Fruit fly (Drosophila melanogaster) whole organism, embryonic: Measurements from ENCODE around the gene CG34353.

Experiments
- Adf1 ChIP-seq: fragments of 200-800 bp; sonication (Bioruptor generic); IDR thresholded peaks from 2 replicates; pipeline ENCODE4 v1.3.6; 2022; ENCODE audit warnings: missing biosample characterization, missing genetic modification characterization
- CG10274 ChIP-seq: fragments of 200-800 bp; sonication (Bioruptor generic); optimal IDR thresholded peaks from 3 replicates; lab custom pipeline; 2017; ENCODE audit warnings: missing biosample characterization, mild to moderate bottlenecking, missing genetic modification characterization
- CG11456 ChIP-seq: fragments of 200-800 bp; sonication (Bioruptor generic); IDR thresholded peaks from 3 replicates; pipeline ENCODE4 v1.3.6; 2022; ENCODE audit warnings: missing biosample characterization, missing genetic modification characterization
- CG14050 ChIP-seq: fragments of 200-800 bp; sonication (Bioruptor generic); IDR thresholded peaks from 3 replicates; pipeline ENCODE4 v1.3.6; 2022; ENCODE audit warnings: missing biosample characterization, missing genetic modification characterization
- CG14860 ChIP-seq: fragments of 200-800 bp; sonication (Bioruptor generic); IDR thresholded peaks from 3 replicates; pipeline ENCODE4 v1.3.6; 2022; ENCODE audit warnings: missing biosample characterization, missing genetic modification characterization; ENCODE audit not compliant: partially characterized antibody
- CG1603 ChIP-seq: fragments of 200-800 bp; sonication (Bioruptor generic); optimal IDR thresholded peaks from 2 replicates; lab custom pipeline; 2019; ENCODE audit warnings: missing biosample characterization, mild to moderate bottlenecking, missing genetic modification characterization, moderate library complexity
- CG17361 ChIP-seq: fragments of 200-800 bp; sonication (Bioruptor generic); IDR thresholded peaks from 3 replicates; pipeline ENCODE4 v1.3.6; 2022; ENCODE audit warnings: missing biosample characterization, missing genetic modification characterization
- CG17912 ChIP-seq: fragments of 200-800 bp; sonication (Bioruptor generic); optimal IDR thresholded peaks from 2 replicates; lab custom pipeline; 2018; ENCODE audit warnings: missing biosample characterization, mild to moderate bottlenecking, missing genetic modification characterization
- CG3281 ChIP-seq: fragments of 200-800 bp; sonication (Bioruptor generic); optimal IDR thresholded peaks from 3 replicates; lab custom pipeline; 2017; ENCODE audit warnings: missing biosample characterization, mild to moderate bottlenecking, missing genetic modification characterization
- CG34376 ChIP-seq: fragments of 200-800 bp; sonication (Bioruptor generic); optimal IDR thresholded peaks from 2 replicates; lab custom pipeline; 2018; ENCODE audit warnings: missing biosample characterization, mild to moderate bottlenecking, missing genetic modification characterization
- CG4404 ChIP-seq: fragments of 200-800 bp; sonication (Bioruptor generic); IDR thresholded peaks from 2 replicates; pipeline ENCODE4 v1.3.6; 2022; ENCODE audit warnings: missing biosample characterization, missing genetic modification characterization
- CG5953 ChIP-seq: fragments of 200-800 bp; sonication (Bioruptor generic); IDR thresholded peaks from 2 replicates; pipeline ENCODE4 v1.3.6; 2022; ENCODE audit warnings: missing biosample characterization, missing genetic modification characterization
- CG6272 ChIP-seq: fragments of 200-800 bp; sonication (Bioruptor generic); IDR thresholded peaks from 2 replicates; pipeline ENCODE4 v1.3.6; 2022; ENCODE audit warnings: missing biosample characterization, missing genetic modification characterization
- CG8478 ChIP-seq: fragments of >200 bp; optimal IDR thresholded peaks from 2 replicates; lab custom pipeline; 2018
- CG9215 ChIP-seq: fragments of 200-800 bp; sonication (Bioruptor generic); IDR thresholded peaks from 2 replicates; pipeline ENCODE4 v1.3.6; 2022; ENCODE audit warnings: missing biosample characterization, missing genetic modification characterization
- CG9437 ChIP-seq: fragments of 200-800 bp; sonication (Bioruptor generic); optimal IDR thresholded peaks from 2 replicates; lab custom pipeline; 2018; ENCODE audit warnings: missing biosample characterization, mild to moderate bottlenecking, missing genetic modification characterization
- CoRest ChIP-seq: fragments of 200-800 bp; sonication (Bioruptor generic); optimal IDR thresholded peaks from 3 replicates; lab custom pipeline; 2018; ENCODE audit warnings: missing biosample characterization, mild to moderate bottlenecking, missing genetic modification characterization, moderate library complexity
- Dip2 ChIP-seq: fragments of 200-800 bp; sonication (Bioruptor generic); IDR thresholded peaks from 2 replicates; pipeline ENCODE4 v1.3.6; 2022; ENCODE audit warnings: missing biosample characterization, missing genetic modification characterization
- Dll ChIP-seq: fragments of 200-800 bp; sonication (Bioruptor generic); IDR thresholded peaks from 4 replicates; pipeline ENCODE4 v1.3.6; 2022; ENCODE audit warnings: missing biosample characterization, missing genetic modification characterization; ENCODE audit not compliant: partially characterized antibody
- Dref ChIP-seq: fragments of 200-800 bp; sonication (Bioruptor generic); IDR thresholded peaks from 2 replicates; pipeline ENCODE4 v1.3.6; 2022; ENCODE audit warnings: missing biosample characterization, missing genetic modification characterization
- Drgx ChIP-seq: fragments of 200-800 bp; sonication (Bioruptor generic); IDR thresholded peaks from 2 replicates; pipeline ENCODE4 v1.3.6; 2022; ENCODE audit warnings: missing biosample characterization, missing genetic modification characterization
- Ets65A ChIP-seq: fragments of 200-800 bp; sonication (Bioruptor generic); peaks from one replicate; lab custom pipeline; 2016; ENCODE audit warnings: missing biosample characterization, missing genetic modification characterization
- GATAe ChIP-seq: fragments of 200-800 bp; sonication (Bioruptor generic); conservative IDR thresholded peaks from 2 replicates; pipeline ENCODE4 v1.3.6; 2022; ENCODE audit warnings: missing biosample characterization, missing genetic modification characterization
- Jarid2 ChIP-seq: fragments of 200-800 bp; sonication (Bioruptor generic); optimal IDR thresholded peaks from 3 replicates; lab custom pipeline; 2017; ENCODE audit warnings: mild to moderate bottlenecking, missing biosample characterization, missing genetic modification reagents, missing genetic modification characterization
- MBD-R2 ChIP-seq: fragments of 200-800 bp; sonication (Bioruptor generic); IDR thresholded peaks from 2 replicates; pipeline ENCODE4 v1.3.6; 2022; ENCODE audit warnings: missing biosample characterization, missing genetic modification characterization
- Med ChIP-seq: fragments of 200-800 bp; sonication (Bioruptor generic); peaks from one replicate; lab custom pipeline; 2016; ENCODE audit warnings: missing biosample characterization, missing genetic modification characterization, mild to moderate bottlenecking, inconsistent platforms, moderate library complexity
- Rfx ChIP-seq: fragments of 200-800 bp; sonication (Bioruptor generic); IDR thresholded peaks from 2 replicates; pipeline ENCODE4 v1.3.6; 2022; ENCODE audit warnings: missing biosample characterization, missing genetic modification characterization
- crol ChIP-seq: fragments of 200-800 bp; sonication (Bioruptor generic); IDR thresholded peaks from 2 replicates; pipeline ENCODE4 v1.3.6; 2022; ENCODE audit warnings: missing biosample characterization, missing genetic modification characterization
- dysf ChIP-seq: fragments of 200-800 bp; sonication (Bioruptor generic); IDR thresholded peaks from 3 replicates; pipeline ENCODE4 v1.3.6; 2022; ENCODE audit warnings: missing biosample characterization, missing genetic modification characterization
- exex ChIP-seq: fragments of 200-800 bp; sonication (Bioruptor generic); optimal IDR thresholded peaks from 4 replicates; lab custom pipeline; 2018; ENCODE audit warnings: missing biosample characterization, mild to moderate bottlenecking, missing genetic modification characterization, moderate library complexity
- gfzf ChIP-seq: fragments of 200-800 bp; sonication (Bioruptor generic); optimal IDR thresholded peaks from 2 replicates; lab custom pipeline; 2016; ENCODE audit warnings: missing biosample characterization, mild to moderate bottlenecking, missing genetic modification characterization, moderate library complexity
- grau ChIP-seq: fragments of 200-800 bp; optimal IDR thresholded peaks from 3 replicates; lab custom pipeline; 2019; ENCODE audit warnings: missing biosample characterization, mild to moderate bottlenecking, missing genetic modification characterization, moderate library complexity
- gsb ChIP-seq: fragments of 200-800 bp; sonication (Bioruptor generic); IDR thresholded peaks from 2 replicates; pipeline ENCODE4 v1.3.6; 2022; ENCODE audit warnings: missing biosample characterization, missing genetic modification characterization
- kah ChIP-seq: fragments of 200-800 bp; sonication (Bioruptor generic); optimal IDR thresholded peaks from 2 replicates; lab custom pipeline; 2018; ENCODE audit warnings: missing biosample characterization, mild to moderate bottlenecking, missing genetic modification characterization
- knrl ChIP-seq: fragments of 200-800 bp; sonication (Bioruptor generic); IDR thresholded peaks from 3 replicates; pipeline ENCODE4 v1.3.6; 2022; ENCODE audit warnings: missing biosample characterization, missing genetic modification characterization; ENCODE audit not compliant: partially characterized antibody
- mirr ChIP-seq: fragments of 200-800 bp; sonication (Bioruptor generic); optimal IDR thresholded peaks from 3 replicates; lab custom pipeline; 2018; ENCODE audit warnings: missing biosample characterization, mild to moderate bottlenecking, missing genetic modification characterization
- nmo ChIP-seq: fragments of 200-800 bp; sonication (Bioruptor generic); optimal IDR thresholded peaks from 2 replicates; lab custom pipeline; 2018; ENCODE audit warnings: missing biosample characterization, mild to moderate bottlenecking, missing genetic modification characterization, moderate library complexity
- nom ChIP-seq: fragments of 200-800 bp; sonication (Bioruptor generic); optimal IDR thresholded peaks from 2 replicates; lab custom pipeline; 2017; ENCODE audit warnings: missing biosample characterization, missing genetic modification characterization, mild to moderate bottlenecking, moderate library complexity, missing genetic modification reagents
- odd ChIP-seq: fragments of 200-800 bp; sonication (Bioruptor generic); optimal IDR thresholded peaks from 2 replicates; lab custom pipeline; 2017; ENCODE audit warnings: missing biosample characterization, mild to moderate bottlenecking, missing genetic modification characterization
- row ChIP-seq: fragments of 200-800 bp; sonication (Bioruptor generic); IDR thresholded peaks from 3 replicates; pipeline ENCODE4 v1.3.6; 2022; ENCODE audit warnings: missing biosample characterization, missing genetic modification characterization
- sens ChIP-seq: fragments of 200-800 bp; sonication (Bioruptor generic); peaks from one replicate; lab custom pipeline; 2016; ENCODE audit warnings: missing biosample characterization, missing genetic modification characterization
- slbo ChIP-seq: fragments of 200-800 bp; sonication (Bioruptor generic); IDR thresholded peaks from 2 replicates; pipeline ENCODE4 v1.3.6; 2022; ENCODE audit warnings: missing biosample characterization, missing genetic modification characterization
- sqz ChIP-seq: fragments of 200-800 bp; sonication (Bioruptor generic); optimal IDR thresholded peaks from 3 replicates; lab custom pipeline; 2018; ENCODE audit warnings: missing biosample characterization, mild to moderate bottlenecking, missing genetic modification characterization
- sug ChIP-seq: fragments of 200-800 bp; optimal IDR thresholded peaks from 2 replicates; lab custom pipeline; 2019; ENCODE audit warnings: missing biosample characterization, mild to moderate bottlenecking, missing genetic modification characterization, moderate library complexity
- wdn ChIP-seq: fragments of 200-800 bp; sonication (Bioruptor generic); IDR thresholded peaks from 2 replicates; pipeline ENCODE4 v1.3.6; 2022; ENCODE audit warnings: missing biosample characterization, missing genetic modification characterization
- zfh1 ChIP-seq: fragments of 200-800 bp; sonication (Bioruptor generic); IDR thresholded peaks from 3 replicates; pipeline ENCODE4 v1.3.6; 2022; ENCODE audit warnings: missing biosample characterization, missing genetic modification characterization

Gene CG34353

DNA sequence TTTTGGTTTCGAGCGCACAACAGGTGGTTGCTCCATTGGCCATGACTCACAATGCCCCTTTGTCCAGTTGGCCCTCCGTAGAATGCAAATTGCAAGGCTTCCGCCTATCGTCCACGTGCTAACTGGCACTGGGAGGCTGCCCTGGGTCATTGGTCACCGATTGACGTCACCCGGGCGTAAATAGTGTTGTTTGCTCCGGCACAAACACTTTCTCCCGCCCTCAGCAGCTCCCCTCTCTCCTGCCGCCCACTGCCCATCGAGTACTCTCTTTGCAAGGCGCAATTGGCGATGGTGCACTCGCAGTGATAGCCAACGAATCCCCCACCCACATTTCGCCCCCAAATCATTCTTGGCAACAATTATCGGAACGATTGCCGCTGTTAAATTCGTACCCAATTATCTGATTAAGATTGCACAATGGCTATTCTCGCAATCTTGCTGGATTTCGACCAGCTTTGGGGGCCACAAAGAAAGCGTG lies 21.1 kb upstream of the CG34353 start:
- TF ChIP-seq CG1603 (no peak), Ets65A (GFP tag; lab: Kevin White, UChicago) (peak; percentile 70), exex (tag; lab: Kevin White, UChicago) (peak; percentile 62), CG14050 (GFP tag; lab: Robert Waterston, UW) (no peak), Rfx (GFP tag; lab: Robert Waterston, UW) (0 out of 2 replicates have a peak, but pooled peaks have one; percentile 14), gfzf (GFP tag; lab: Kevin White, UChicago) (no peak), wdn (GFP tag; lab: Robert Waterston, UW) (0 out of 2 replicates have a peak, but pooled peaks have one; percentile 17), CG8478 (lab: Kevin White, UChicago) (no peak), CG10274 (GFP tag; lab: Kevin White, UChicago) (no peak), nom (peak; percentile 2), Dip2 (GFP tag; lab: Robert Waterston, UW) (no peak), CG14860 (0 out of 3 replicates have a peak, but pooled peaks have one; percentile 13), crol (GFP tag; lab: Robert Waterston, UW) (peak; percentile 53; the same call in 1 of the 2 replicates), Med (GFP tag; lab: Kevin White, UChicago) (peak; percentile 45), sug (tag; lab: Kevin White, UChicago) (peak; percentile 27), zfh1 (0 out of 3 replicates have a peak, but pooled peaks have one; percentile 44), kah (peak; percentile 79), Dref (0 out of 2 replicates have a peak, but pooled peaks have one; percentile 24), gsb (GFP tag; lab: Robert Waterston, UW) (0 out of 2 replicates have a peak, but pooled peaks have one; percentile 38), slbo (0 out of 2 replicates have a peak, but pooled peaks have one; percentile 7), CG4404 (GFP tag; lab: Robert Waterston, UW) (no peak)

DNA sequence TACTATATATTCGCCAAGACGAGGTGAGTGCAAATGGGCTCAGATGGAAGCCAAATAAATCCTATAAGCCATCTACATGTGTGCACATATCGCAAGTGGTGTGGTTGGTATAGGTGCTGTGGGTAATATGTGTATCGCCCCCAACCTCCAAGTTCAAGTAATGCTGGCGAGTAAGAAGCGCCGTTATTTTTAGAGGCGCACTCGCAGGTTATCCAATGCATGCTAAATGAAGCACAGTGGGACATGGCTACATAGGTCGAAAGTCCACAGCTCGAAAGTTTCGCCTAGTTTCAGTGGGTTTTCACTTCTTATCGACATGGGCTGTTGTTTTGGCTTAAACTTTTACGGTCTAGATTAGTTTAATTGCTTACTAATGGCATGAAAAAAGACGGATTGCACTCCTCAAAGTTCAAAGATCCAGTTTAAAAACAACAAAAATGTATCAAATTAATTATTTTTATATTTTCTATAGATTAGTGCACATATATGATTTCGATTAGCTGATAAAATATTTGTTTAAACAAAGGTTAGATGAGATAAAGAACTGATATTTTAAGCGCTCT lies 20.4 kb upstream of the CG34353 start:
- TF ChIP-seq CoRest (tag; lab: Kevin White, UChicago) (peak; percentile 22), dysf (GFP tag; lab: Robert Waterston, UW) (0 out of 3 replicates have a peak, but pooled peaks have one; percentile 14), nmo (peak; percentile 6), Drgx (GFP tag; lab: Robert Waterston, UW) (0 out of 2 replicates have a peak, but pooled peaks have one; percentile 6), CG9437 (GFP tag; lab: Kevin White, UChicago) (peak; percentile 17), CG9215 (GFP tag; lab: Robert Waterston, UW) (no peak), CG6272 (GFP tag; lab: Robert Waterston, UW) (no peak), CG17361 (GFP tag; lab: Robert Waterston, UW) (0 out of 3 replicates have a peak, but pooled peaks have one; percentile 34), sens (GFP tag; lab: Kevin White, UChicago) (peak; percentile 71), Ets65A (GFP tag; lab: Kevin White, UChicago) (peak; percentile 64), Med (GFP tag; lab: Kevin White, UChicago) (peak; percentile 72), exex (tag; lab: Kevin White, UChicago) (peak; percentile 24), GATAe (GFP tag; lab: Robert Waterston, UW) (no peak), grau (tag; lab: Kevin White, UChicago) (peak; percentile 41), CG17912 (GFP tag; lab: Kevin White, UChicago) (no peak), CG11456 (GFP tag; lab: Robert Waterston, UW) (no peak)
- TF ChIP-seq, all 482 proteins: peak for 11

dm6 chr3R:27925000-27925970 lies 19.6 kb upstream of the CG34353 start, which contains the start of gene mino:
Gene mino, plus strand, starts transcription at chr3R:27925191.
- TF ChIP-seq CG5953 (GFP tag; lab: Robert Waterston, UW), result peak; percentile 34; the same call in 1 of the 2 replicates
- peak; percentile 22 for TF ChIP-seq sqz (GFP tag; lab: Kevin White, UChicago)
- TF ChIP-seq mirr (GFP tag; lab: Kevin White, UChicago), result peak; percentile 15
- TF ChIP-seq odd (GFP tag; lab: Kevin White, UChicago), result no peak
- peak; percentile 80 for TF ChIP-seq CG34376 (GFP tag; lab: Kevin White, UChicago)
- peak; percentile 17 for TF ChIP-seq Jarid2 (GFP tag; lab: Kevin White, UChicago)
- 0 out of 4 replicates have a peak, but pooled peaks have one; percentile 10 for TF ChIP-seq Dll (GFP tag; lab: Robert Waterston, UW)
- 0 out of 3 replicates have a peak, but pooled peaks have one; percentile 11 for TF ChIP-seq knrl (GFP tag; lab: Robert Waterston, UW)
- no peak for TF ChIP-seq row (GFP tag; lab: Robert Waterston, UW)
- peak; percentile 40; the same call in 1 of the 2 replicates for TF ChIP-seq Adf1 (GFP tag; lab: Robert Waterston, UW)
- no peak for TF ChIP-seq MBD-R2 (GFP tag; lab: Robert Waterston, UW)
- peak; percentile 34 for TF ChIP-seq CG3281 (GFP tag; lab: Kevin White, UChicago)
